Fruit fly (Drosophila melanogaster): ENCODE measurements around the gene Nup43.

The Nup43 gene

DNA sequence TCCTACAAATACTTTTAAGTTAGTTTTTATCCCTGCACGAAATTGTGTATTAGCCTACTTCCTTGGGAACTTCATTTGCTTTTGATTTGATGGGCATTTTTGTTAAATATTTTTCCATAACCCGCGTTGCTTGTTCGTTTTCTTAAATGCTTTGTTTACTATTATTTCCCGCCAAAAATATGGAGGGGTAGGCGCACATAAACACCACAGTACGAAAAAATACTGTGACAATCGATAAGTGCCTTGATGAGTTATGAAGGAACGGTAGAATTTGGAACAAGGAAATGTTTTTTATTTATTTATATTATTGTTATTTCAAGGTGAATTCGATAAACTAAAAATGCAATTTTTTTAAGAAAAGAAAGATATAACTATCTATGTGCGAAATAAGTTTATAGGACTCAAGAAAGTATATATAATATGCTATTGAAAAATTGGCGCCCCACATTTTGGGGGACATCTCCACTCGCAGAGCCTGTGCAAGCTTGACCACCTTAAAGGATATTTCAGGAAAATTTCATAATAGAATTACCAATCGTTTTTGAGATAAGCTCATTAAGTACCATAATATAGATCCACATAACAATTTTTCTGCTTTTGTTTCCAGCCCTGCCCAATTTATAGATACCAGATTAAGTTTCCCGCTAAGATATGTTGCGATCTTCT, at the start of gene Nup43, which contains the start of gene WRNexo:
TSS of gene Nup43 (plus strand) at position 661 of the 666 bp plus-strand sequence.
TSS of gene WRNexo (minus strand) at position 185 of the 666 bp plus-strand sequence.
- no peak for TF ChIP-seq CG17801 (GFP tag; optimal IDR thresholded peaks at IDR 0.05; ENCODE audit: partially characterized antibody)

DNA sequence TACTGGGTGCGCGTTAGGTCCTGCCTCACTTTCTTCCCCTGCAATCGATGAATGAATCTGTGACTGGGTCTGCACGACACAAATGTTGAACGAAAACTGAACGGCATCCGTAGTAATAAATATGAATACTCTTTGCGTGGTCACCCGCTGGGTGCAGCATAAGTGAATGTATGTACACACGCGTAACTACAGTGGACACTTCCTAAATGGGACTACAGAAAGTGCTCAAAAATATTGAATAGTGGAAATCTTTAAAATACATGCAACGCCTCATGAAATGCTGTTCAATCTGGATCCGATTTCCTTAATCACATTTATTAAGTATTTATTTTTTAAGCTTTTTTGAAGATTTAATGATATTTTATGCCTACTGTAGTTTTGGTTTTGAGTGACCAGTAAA, 37.6 kb upstream of the Nup43 start, which contains the start of gene naz:
TSS of gene naz (minus strand) at position 101 of the 400 bp plus-strand sequence.
- no peak for TF ChIP-seq CG17801 (GFP tag; optimal IDR thresholded peaks at IDR 0.05; ENCODE audit: partially characterized antibody)

dm6 chr3R:18338493-18338892, 27.9 kb upstream of the Nup43 start:
- TF ChIP-seq CG17801 (GFP tag; optimal IDR thresholded peaks at IDR 0.05; ENCODE audit: partially characterized antibody) = no peak

DNA sequence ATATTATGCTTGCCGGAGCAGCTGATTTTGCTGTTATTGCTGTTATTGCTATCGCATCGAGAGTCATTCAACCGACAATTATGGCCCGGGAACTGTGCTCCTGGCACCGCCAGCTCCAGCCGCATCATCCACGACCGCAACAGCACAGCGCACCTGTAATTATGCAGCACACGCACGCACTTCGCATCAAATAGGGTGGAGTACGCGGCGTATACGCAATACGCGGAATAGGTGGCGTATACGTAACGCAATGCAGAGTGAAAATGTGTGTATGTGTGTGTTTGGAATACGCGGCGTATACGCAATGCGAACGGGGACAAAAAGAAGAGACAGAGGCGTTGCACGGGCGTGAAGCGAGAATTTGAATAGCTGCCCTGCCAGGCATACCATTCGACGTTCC, 10.7 kb upstream of the Nup43 start:
- TF ChIP-seq CG17801 (GFP tag; optimal IDR thresholded peaks at IDR 0.05; ENCODE audit: partially characterized antibody) = no peak

dm6 chr3R:18360630-18361260, 5.7 kb upstream of the Nup43 start, which contains the start of gene CG15803:
CG15803 (minus strand) TSS chr3R:18360728.
- TF ChIP-seq CG17801 (GFP tag; optimal IDR thresholded peaks at IDR 0.05; ENCODE audit: partially characterized antibody) = no peak

- no peak for TF ChIP-seq CG17801 (GFP tag; optimal IDR thresholded peaks at IDR 0.05; ENCODE audit: partially characterized antibody)
Observed at dm6 chr3R:18361694-18362093, 4.7 kb upstream of the Nup43 start, which contains the start of gene hmw. hmw (plus strand) TSS chr3R:18361994.

- no peak for TF ChIP-seq CG17801 (GFP tag; optimal IDR thresholded peaks at IDR 0.05; ENCODE audit: partially characterized antibody)
Observed at dm6 chr3R:18366644-18366985, 177 bp downstream of the Nup43 start.

- no peak for TF ChIP-seq CG17801 (GFP tag; optimal IDR thresholded peaks at IDR 0.05; ENCODE audit: partially characterized antibody)
Observed at dm6 chr3R:18368595-18368994, 2.2 kb downstream of the Nup43 start.

dm6 chr3R:18371346-18371745, 4.9 kb downstream of the Nup43 start:
- no peak for TF ChIP-seq CG17801 (GFP tag; optimal IDR thresholded peaks at IDR 0.05; ENCODE audit: partially characterized antibody)

dm6 chr3R:18372688-18373304, 6.4 kb downstream of the Nup43 start, which contains the start of gene gl:
gl (minus strand) TSS chr3R:18372738.
- TF ChIP-seq CG17801 (GFP tag; optimal IDR thresholded peaks at IDR 0.05; ENCODE audit: partially characterized antibody) = no peak

DNA sequence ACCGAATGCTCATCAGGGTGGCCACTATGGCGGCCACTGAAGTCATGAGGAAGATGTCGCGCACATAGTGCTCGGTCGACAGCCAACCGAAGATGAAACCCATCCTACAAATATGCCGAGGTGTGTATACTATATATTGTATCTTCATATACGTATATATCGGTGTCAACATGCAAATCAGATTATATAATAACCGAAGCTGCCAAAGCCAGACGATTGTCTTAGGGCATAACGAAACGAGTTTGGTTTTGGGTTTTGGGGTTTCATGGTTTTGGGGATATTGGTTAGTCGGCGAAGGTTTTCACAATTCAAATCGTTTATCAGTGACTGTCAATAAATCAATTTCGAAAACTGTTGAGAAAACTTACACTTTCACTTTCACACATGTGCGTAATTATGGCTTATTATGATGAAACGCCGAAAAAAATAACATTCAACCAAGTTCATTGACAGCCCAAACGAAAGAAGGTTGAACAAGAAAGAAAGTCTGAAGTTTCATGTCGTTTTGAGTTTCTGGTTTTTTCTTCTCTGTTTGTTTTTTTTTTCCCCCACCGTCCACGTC, 13.9 kb downstream of the Nup43 start:
- TF ChIP-seq CG17801 (GFP tag; optimal IDR thresholded peaks at IDR 0.05; ENCODE audit: partially characterized antibody) = no peak

dm6 chr3R:18381014-18381512, 14.6 kb downstream of the Nup43 start, which contains the start of gene CG7675:
CG7675 (minus strand) TSS chr3R:18381178.
- no peak for TF ChIP-seq CG17801 (GFP tag; optimal IDR thresholded peaks at IDR 0.05; ENCODE audit: partially characterized antibody)

- TF ChIP-seq CG17801 (GFP tag; optimal IDR thresholded peaks at IDR 0.05; ENCODE audit: partially characterized antibody) = no peak
Observed at dm6 chr3R:18384972-18385371, 18.5 kb downstream of the Nup43 start, which contains the start of gene CG14309. CG14309 (minus strand) TSS chr3R:18385072.

dm6 chr3R:18385593-18385992, 19.2 kb downstream of the Nup43 start, which contains the start of gene cona:
cona (plus strand) TSS chr3R:18385828.
- TF ChIP-seq CG17801 (GFP tag; optimal IDR thresholded peaks at IDR 0.05; ENCODE audit: partially characterized antibody) = no peak

DNA sequence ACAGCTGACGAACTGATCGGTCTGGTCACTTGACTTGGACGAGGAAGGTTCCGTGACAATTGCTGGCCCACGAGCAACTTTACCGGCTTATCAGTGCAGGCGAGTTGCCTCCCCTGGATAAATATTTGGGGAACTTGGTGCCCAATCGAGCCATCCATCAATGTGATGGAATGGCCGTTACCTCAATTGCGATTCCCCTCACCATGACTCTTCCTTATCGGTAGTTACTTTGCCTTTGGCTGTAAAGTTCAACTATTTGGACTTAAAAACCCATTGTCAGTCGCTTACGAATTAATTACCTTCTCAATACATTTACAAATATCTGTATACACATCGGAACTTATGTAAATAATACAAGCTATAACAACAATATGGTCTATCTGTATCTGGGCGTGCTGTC, 23.4 kb downstream of the Nup43 start, which contains the start of gene Vha100-4:
TSS of gene Vha100-4 (minus strand) at position 16 of the 400 bp plus-strand sequence.
- TF ChIP-seq CG17801 (GFP tag; optimal IDR thresholded peaks at IDR 0.05; ENCODE audit: partially characterized antibody) = no peak
